Worm (Caenorhabditis elegans) whole organism, L2 larva: ENCODE data around the gene C27D9.1.

ENCODE experiments used
- C34F6.9 ChIP-seq: fragments of 150-350 bp; optimal IDR thresholded peaks from 2 replicates; lab custom pipeline; 2014; ENCODE audit warnings: missing biosample characterization, missing genetic modification characterization
- F13H6.1 ChIP-seq: sonication (generic microtip); optimal IDR thresholded peaks from 2 replicates; lab custom pipeline; 2016; ENCODE audit warnings: missing genetic modification characterization, missing compliant biosample characterization
- R02D3.7 ChIP-seq: fragments of 150-350 bp; optimal IDR thresholded peaks from 2 replicates; lab custom pipeline; 2014; ENCODE audit warnings: missing biosample characterization, missing genetic modification characterization
- Y55F3AM.14 ChIP-seq: fragments of 200-800 bp; sonication (Bioruptor generic); optimal IDR thresholded peaks from 2 replicates; lab custom pipeline; 2018; ENCODE audit warnings: mild to moderate bottlenecking, missing genetic modification characterization, missing compliant biosample characterization
- ZK546.5 ChIP-seq: sonication (generic microtip); optimal IDR thresholded peaks from 2 replicates; lab custom pipeline; 2017; ENCODE audit warnings: missing biosample characterization, missing genetic modification characterization
- aly-2 ChIP-seq: fragments of 150-350 bp; optimal IDR thresholded peaks from 2 replicates; lab custom pipeline; 2014; ENCODE audit warnings: missing biosample characterization, missing genetic modification characterization
- ama-1 ChIP-seq: fragments of 150-350 bp; optimal IDR thresholded peaks from 2 replicates; lab custom pipeline; 2018; ENCODE audit warnings: inconsistent platforms
- blmp-1 ChIP-seq: sonication (generic microtip); optimal IDR thresholded peaks from 2 replicates; lab custom pipeline; 2017; ENCODE audit warnings: missing genetic modification characterization, mild to moderate bottlenecking, missing compliant biosample characterization, antibody characterized with exemption, moderate library complexity; ENCODE audit not compliant: insufficient read depth
- ceh-16 ChIP-seq: fragments of 150-350 bp; optimal IDR thresholded peaks from 2 replicates; lab custom pipeline; 2014; ENCODE audit warnings: missing biosample characterization, missing genetic modification characterization
- ceh-82 ChIP-seq: fragments of 150-350 bp; optimal IDR thresholded peaks from 2 replicates; lab custom pipeline; 2014; ENCODE audit warnings: missing biosample characterization, missing genetic modification characterization
- crh-2 ChIP-seq: sonication (generic microtip); optimal IDR thresholded peaks from 2 replicates; lab custom pipeline; 2017; ENCODE audit warnings: missing biosample characterization, missing genetic modification characterization
- dmd-4 ChIP-seq: sonication (generic microtip); optimal IDR thresholded peaks from 2 replicates; lab custom pipeline; 2017; ENCODE audit warnings: missing biosample characterization, missing genetic modification characterization
- egl-27 ChIP-seq: sonication (generic microtip); optimal IDR thresholded peaks from 3 replicates; lab custom pipeline; 2017; ENCODE audit warnings: missing biosample characterization, missing genetic modification reagents, missing genetic modification characterization
- elt-3 ChIP-seq: sonication (generic microtip); optimal IDR thresholded peaks from 2 replicates; lab custom pipeline; 2017; ENCODE audit warnings: missing biosample characterization, missing genetic modification characterization
- fos-1 ChIP-seq: fragments of 150-350 bp; optimal IDR thresholded peaks from 2 replicates; lab custom pipeline; 2014; ENCODE audit warnings: missing biosample characterization, missing genetic modification characterization
- lin-13 ChIP-seq: fragments of 150-350 bp; optimal IDR thresholded peaks from 2 replicates; lab custom pipeline; 2014; ENCODE audit warnings: missing biosample characterization, missing genetic modification reagents, missing genetic modification characterization
- lsy-2 ChIP-seq, 2 experiments: fragments of 150-350 bp in 1 of 2; sonication (generic microtip) in 1 of 2; optimal IDR thresholded peaks; 2 replicates each; lab custom pipeline; 2014 to 2017; ENCODE audit warnings: missing biosample characterization in 2 of 2, missing genetic modification characterization in 2 of 2
- mab-5 ChIP-seq: fragments of 150-350 bp; optimal IDR thresholded peaks from 2 replicates; lab custom pipeline; 2014; ENCODE audit warnings: missing biosample characterization, missing genetic modification characterization
- mbf-1 ChIP-seq: sonication (generic microtip); optimal IDR thresholded peaks from 2 replicates; lab custom pipeline; 2017; ENCODE audit warnings: missing biosample characterization, missing genetic modification characterization
- mdl-1 ChIP-seq, 2 experiments: fragments of 150-350 bp in 1 of 2; sonication (generic microtip) in 1 of 2; optimal IDR thresholded peaks; 2 replicates each; lab custom pipeline; 2017; ENCODE audit warnings: missing biosample characterization in 2 of 2, missing genetic modification characterization in 2 of 2
- nhr-10 ChIP-seq: sonication (generic microtip); optimal IDR thresholded peaks from 2 replicates; lab custom pipeline; 2017; ENCODE audit warnings: missing biosample characterization, missing genetic modification characterization
- nhr-11 ChIP-seq: fragments of 150-350 bp; optimal IDR thresholded peaks from 2 replicates; lab custom pipeline; 2014; ENCODE audit warnings: missing biosample characterization, missing genetic modification characterization
- nhr-12 ChIP-seq: fragments of 150-350 bp; optimal IDR thresholded peaks from 2 replicates; lab custom pipeline; 2014; ENCODE audit warnings: missing biosample characterization, missing genetic modification characterization
- nhr-129 ChIP-seq: fragments of 150-350 bp; optimal IDR thresholded peaks from 2 replicates; lab custom pipeline; 2014; ENCODE audit warnings: missing biosample characterization, missing genetic modification characterization
- nhr-21 ChIP-seq: fragments of 150-350 bp; optimal IDR thresholded peaks from 2 replicates; lab custom pipeline; 2014; ENCODE audit warnings: missing biosample characterization, missing genetic modification characterization
- nhr-23 ChIP-seq: fragments of 150-350 bp; optimal IDR thresholded peaks from 2 replicates; lab custom pipeline; 2014; ENCODE audit warnings: missing biosample characterization, missing genetic modification reagents, missing genetic modification characterization
- nhr-25 ChIP-seq: fragments of 150-350 bp; sonication (generic microtip); optimal IDR thresholded peaks from 3 replicates; lab custom pipeline; 2014; ENCODE audit warnings: missing biosample characterization, missing genetic modification characterization
- nhr-6 ChIP-seq: fragments of 150-350 bp; optimal IDR thresholded peaks from 2 replicates; lab custom pipeline; 2014; ENCODE audit warnings: missing biosample characterization, missing genetic modification characterization
- nhr-77 ChIP-seq: fragments of 150-350 bp; optimal IDR thresholded peaks from 2 replicates; lab custom pipeline; 2014; ENCODE audit warnings: missing biosample characterization, missing genetic modification characterization
- peb-1 ChIP-seq: fragments of 150-350 bp; optimal IDR thresholded peaks from 2 replicates; lab custom pipeline; 2014; ENCODE audit warnings: missing biosample characterization, missing genetic modification characterization
- sem-4 ChIP-seq: fragments of 150-350 bp; optimal IDR thresholded peaks from 2 replicates; lab custom pipeline; 2014; ENCODE audit warnings: missing biosample characterization, missing genetic modification reagents, missing genetic modification characterization
- skn-1 ChIP-seq: sonication (generic microtip); optimal IDR thresholded peaks from 2 replicates; lab custom pipeline; 2017; ENCODE audit warnings: missing biosample characterization, missing genetic modification characterization
- sma-3 ChIP-seq: sonication (generic microtip); optimal IDR thresholded peaks from 2 replicates; lab custom pipeline; 2016; ENCODE audit warnings: missing genetic modification reagents, missing genetic modification characterization, missing compliant biosample characterization
- snpc-4 ChIP-seq: fragments of 150-350 bp; optimal IDR thresholded peaks from 2 replicates; lab custom pipeline; 2014; ENCODE audit warnings: missing biosample characterization, missing genetic modification characterization
- unc-39 ChIP-seq: fragments of 150-350 bp; optimal IDR thresholded peaks from 2 replicates; lab custom pipeline; 2014; ENCODE audit warnings: missing biosample characterization, missing genetic modification characterization
- unc-55 ChIP-seq: fragments of 150-350 bp; sonication (generic microtip); optimal IDR thresholded peaks from 3 replicates; lab custom pipeline; 2014; ENCODE audit warnings: missing biosample characterization, missing genetic modification reagents, missing genetic modification characterization
- zag-1 ChIP-seq: fragments of 150-350 bp; optimal IDR thresholded peaks from 2 replicates; lab custom pipeline; 2014; ENCODE audit warnings: missing biosample characterization, missing genetic modification characterization
- ztf-1 ChIP-seq: fragments of 200-800 bp; sonication (Bioruptor generic); conservative IDR thresholded peaks from 2 replicates; pipeline ENCODE4 v1.3.6; 2022; ENCODE audit warnings: missing genetic modification characterization, missing compliant biosample characterization
- ztf-11 ChIP-seq: sonication (generic microtip); optimal IDR thresholded peaks from 2 replicates; lab custom pipeline; 2017; ENCODE audit warnings: missing biosample characterization, missing genetic modification characterization

C27D9.1 gene

ce11 chrII:4710120-4710519 is 43.1 kb upstream of the C27D9.1 start, which contains the start of gene tag-151:
Gene tag-151 (plus strand): TSS chrII:4710277.
- TF ChIP-seq nhr-25: peak; percentile 3
- TF ChIP-seq lsy-2 (tag; optimal IDR thresholded peaks at IDR 0.05; lab: Kevin White, UChicago): peak in 1 of 2 experiments; percentile 8
- TF ChIP-seq dmd-4 (tag; lab: Kevin White, UChicago): no peak

- TF ChIP-seq R02D3.7 (tag; lab: Kevin White, UChicago) (no peak), unc-39 (tag; lab: Kevin White, UChicago) (no peak), sem-4 (tag; lab: Kevin White, UChicago) (no peak), ama-1 (lab: Kevin White, UChicago) (no peak), ceh-82 (tag; lab: Kevin White, UChicago) (no peak), egl-27 (tag; lab: Kevin White, UChicago) (no peak), ztf-11 (tag; lab: Kevin White, UChicago) (no peak), ztf-1 (GFP tag; lab: Robert Waterston, UW) (no peak), mbf-1 (tag; lab: Kevin White, UChicago) (no peak), nhr-25 (no peak), lsy-2 (tag; optimal IDR thresholded peaks at IDR 0.05; lab: Kevin White, UChicago) (no peak), blmp-1 (no peak), ZK546.5 (tag; lab: Kevin White, UChicago) (no peak), snpc-4 (tag; lab: Kevin White, UChicago) (no peak), nhr-12 (tag; lab: Kevin White, UChicago) (no peak), skn-1 (tag; lab: Kevin White, UChicago) (no peak), nhr-11 (tag; lab: Kevin White, UChicago) (no peak), ceh-16 (tag; lab: Kevin White, UChicago) (no peak), elt-3 (tag; lab: Kevin White, UChicago) (no peak)
Observed at ce11 chrII:4710813-4711212, 42.4 kb upstream of the C27D9.1 start.

- TF ChIP-seq mbf-1 (tag; lab: Kevin White, UChicago) (no peak), F13H6.1 (tag; lab: Kevin White, UChicago) (peak; percentile 29), ama-1 (lab: Kevin White, UChicago) (no peak), nhr-25 (no peak), fos-1 (tag; lab: Kevin White, UChicago) (peak; percentile 66), nhr-77 (no peak), skn-1 (tag; lab: Kevin White, UChicago) (no peak), C34F6.9 (no peak), sem-4 (tag; lab: Kevin White, UChicago) (no peak), aly-2 (tag; lab: Kevin White, UChicago) (no peak), mab-5 (no peak), mdl-1 (tag; optimal IDR thresholded peaks at IDR 0.05; lab: Kevin White, UChicago) (no peak), unc-55 (no peak), nhr-10 (tag; lab: Kevin White, UChicago) (no peak), nhr-129 (tag; lab: Kevin White, UChicago) (peak; percentile 17), R02D3.7 (tag; lab: Kevin White, UChicago) (no peak), sma-3 (GFP tag; lab: Kevin White, UChicago) (no peak), nhr-21 (no peak), peb-1 (no peak), nhr-23 (tag; lab: Kevin White, UChicago) (no peak), ceh-82 (tag; lab: Kevin White, UChicago) (no peak), crh-2 (peak; percentile 15), blmp-1 (no peak), nhr-6 (tag; lab: Kevin White, UChicago) (no peak), Y55F3AM.14 (GFP tag; lab: Kevin White, UChicago) (no peak), ztf-11 (tag; lab: Kevin White, UChicago) (no peak), nhr-11 (tag; lab: Kevin White, UChicago) (no peak), snpc-4 (tag; lab: Kevin White, UChicago) (no peak), zag-1 (no peak), dmd-4 (tag; lab: Kevin White, UChicago) (no peak), lsy-2 (tag; optimal IDR thresholded peaks at IDR 0.05; lab: Kevin White, UChicago) (no peak), unc-39 (tag; lab: Kevin White, UChicago) (no peak)
Observed at ce11 chrII:4715676-4716075, 37.5 kb upstream of the C27D9.1 start, which contains the start of gene F41C3.8. Gene F41C3.8 (plus strand): TSS chrII:4716046.

- peak in 1 of 2 experiments; percentile 35 for TF ChIP-seq lsy-2 (tag; optimal IDR thresholded peaks at IDR 0.05; lab: Kevin White, UChicago)
- TF ChIP-seq unc-55: peak; percentile 24
- TF ChIP-seq lin-13 (GFP tag; lab: Kevin White, UChicago): no peak
- no peak for TF ChIP-seq ceh-16 (tag; lab: Kevin White, UChicago)
Observed at ce11 chrII:4726120-4726519, 27.1 kb upstream of the C27D9.1 start, which contains the start of gene F10G7.10. Gene F10G7.10 (minus strand): TSS chrII:4726264.
